Worm (Caenorhabditis elegans) whole organism, L4 larva: ENCODE measurements around the gene hmg-11.

Experiments
- F10B5.3 ChIP-seq: sonication (generic microtip); optimal IDR thresholded peaks from 2 replicates; lab custom pipeline; 2016; ENCODE audit warnings: mild to moderate bottlenecking, missing genetic modification characterization, missing compliant biosample characterization
- F37D6.2 ChIP-seq: sonication (generic microtip); optimal IDR thresholded peaks from 2 replicates; lab custom pipeline; 2016; ENCODE audit warnings: mild to moderate bottlenecking, missing genetic modification characterization, missing compliant biosample characterization
- F49E8.2 ChIP-seq: sonication (generic microtip); optimal IDR thresholded peaks from 2 replicates; lab custom pipeline; 2016; ENCODE audit warnings: missing compliant biosample characterization, mild to moderate bottlenecking, missing genetic modification characterization, borderline replicate concordance
- R02D3.7 ChIP-seq: fragments of 150-350 bp; sonication (generic microtip); optimal IDR thresholded peaks from 3 replicates; lab custom pipeline; 2014; ENCODE audit warnings: missing biosample characterization, missing genetic modification characterization
- T26A8.4 ChIP-seq: fragments of 200-800 bp; sonication (Bioruptor generic); IDR thresholded peaks from 2 replicates; pipeline ENCODE4 v1.3.6; 2022; ENCODE audit warnings: missing genetic modification characterization, missing compliant biosample characterization
- aly-2 ChIP-seq: sonication (generic microtip); optimal IDR thresholded peaks from 2 replicates; lab custom pipeline; 2018; ENCODE audit warnings: missing biosample characterization, missing genetic modification characterization
- ama-1 ChIP-seq: fragments of 150-350 bp; optimal IDR thresholded peaks from 2 replicates; lab custom pipeline; 2014; ENCODE audit warnings: inconsistent platforms, mixed read lengths
- arid-1 ChIP-seq: fragments of 200-800 bp; sonication (Bioruptor generic); conservative IDR thresholded peaks from 2 replicates; pipeline ENCODE4 v1.3.6; 2022; ENCODE audit warnings: missing genetic modification reagents, missing genetic modification characterization, missing compliant biosample characterization
- ceh-28 ChIP-seq: fragments of 150-350 bp; optimal IDR thresholded peaks from 2 replicates; lab custom pipeline; 2014; ENCODE audit warnings: missing biosample characterization, missing genetic modification reagents, missing genetic modification characterization
- ceh-44 ChIP-seq: fragments of 200-800 bp; sonication (Bioruptor generic); IDR thresholded peaks from 2 replicates; pipeline ENCODE4 v1.3.6; 2022; ENCODE audit warnings: missing genetic modification reagents, missing genetic modification characterization, missing compliant biosample characterization
- ceh-62 ChIP-seq: sonication (generic microtip); optimal IDR thresholded peaks from 2 replicates; lab custom pipeline; 2017; ENCODE audit warnings: missing biosample characterization, missing genetic modification characterization
- daf-12 ChIP-seq: fragments of 150-350 bp; optimal IDR thresholded peaks from 2 replicates; lab custom pipeline; 2014; ENCODE audit warnings: missing biosample characterization, missing genetic modification reagents, missing genetic modification characterization
- daf-19 ChIP-seq: fragments of 200-800 bp; sonication (Bioruptor generic); conservative IDR thresholded peaks from 2 replicates; pipeline ENCODE4 v1.3.6; 2022; ENCODE audit warnings: missing genetic modification characterization, missing compliant biosample characterization
- dmd-6 ChIP-seq: fragments of 200-800 bp; sonication (Bioruptor generic); IDR thresholded peaks from 2 replicates; pipeline ENCODE4 v1.3.6; 2022; ENCODE audit warnings: missing genetic modification reagents, missing genetic modification characterization, missing compliant biosample characterization
- dmd-9 ChIP-seq: fragments of 200-800 bp; sonication (Bioruptor generic); IDR thresholded peaks from 2 replicates; pipeline ENCODE4 v1.3.6; 2022; ENCODE audit warnings: missing genetic modification reagents, missing genetic modification characterization, missing compliant biosample characterization
- duxl-1 ChIP-seq: sonication (generic microtip); optimal IDR thresholded peaks from 2 replicates; lab custom pipeline; 2016; ENCODE audit warnings: mild to moderate bottlenecking, missing genetic modification characterization, moderate library complexity, missing compliant biosample characterization; ENCODE audit not compliant: poor library complexity
- egl-27 ChIP-seq: sonication (generic microtip); optimal IDR thresholded peaks from 3 replicates; lab custom pipeline; 2017; ENCODE audit warnings: missing biosample characterization, missing genetic modification reagents, missing genetic modification characterization
- fkh-10 ChIP-seq: fragments of 150-350 bp; optimal IDR thresholded peaks from 2 replicates; lab custom pipeline; 2014; ENCODE audit warnings: missing biosample characterization, missing genetic modification reagents, missing genetic modification characterization
- fos-1 ChIP-seq: fragments of 150-350 bp; optimal IDR thresholded peaks from 2 replicates; lab custom pipeline; 2014; ENCODE audit warnings: missing biosample characterization, missing genetic modification characterization
- hlh-11 ChIP-seq: fragments of 200-800 bp; sonication (Bioruptor generic); optimal IDR thresholded peaks from 2 replicates; lab custom pipeline; 2018; ENCODE audit warnings: mild to moderate bottlenecking, missing genetic modification characterization, missing compliant biosample characterization
- hmg-1.1 ChIP-seq: fragments of 200-800 bp; sonication (Bioruptor generic); IDR thresholded peaks from 2 replicates; pipeline ENCODE4 v1.3.6; 2022; ENCODE audit warnings: missing genetic modification reagents, missing genetic modification characterization, missing compliant biosample characterization
- lim-7 ChIP-seq: fragments of 200-800 bp; sonication (Bioruptor generic); IDR thresholded peaks from 2 replicates; pipeline ENCODE4 v1.3.6; 2022; ENCODE audit warnings: missing genetic modification characterization, missing compliant biosample characterization
- lin-15B ChIP-seq: fragments of 150-350 bp; sonication (generic microtip); optimal IDR thresholded peaks from 3 replicates; lab custom pipeline; 2014; ENCODE audit warnings: missing biosample characterization, missing genetic modification characterization
- lin-29 ChIP-seq: fragments of 200-800 bp; sonication (Bioruptor generic); IDR thresholded peaks from 2 replicates; pipeline ENCODE4 v1.3.6; 2022; ENCODE audit warnings: missing genetic modification reagents, missing genetic modification characterization, missing compliant biosample characterization
- lin-38 ChIP-seq: fragments of 200-800 bp; sonication (Bioruptor generic); IDR thresholded peaks from 2 replicates; pipeline ENCODE4 v1.3.6; 2022; ENCODE audit warnings: missing genetic modification reagents, missing genetic modification characterization, missing compliant biosample characterization
- lin-39 ChIP-seq: fragments of 150-350 bp; optimal IDR thresholded peaks from 2 replicates; lab custom pipeline; 2014; ENCODE audit warnings: missing biosample characterization, missing genetic modification reagents, missing genetic modification characterization
- lsy-2 ChIP-seq, 2 experiments: fragments of 150-350 bp in 1 of 2; sonication (generic microtip) in 1 of 2; optimal IDR thresholded peaks; 2 replicates each; lab custom pipeline; 2014 to 2017; ENCODE audit warnings: missing biosample characterization in 2 of 2, missing genetic modification characterization in 2 of 2
- mdl-1 ChIP-seq, 2 experiments: fragments of 150-350 bp in 1 of 2; sonication (generic microtip) in 1 of 2; optimal IDR thresholded peaks; 2 replicates each; lab custom pipeline; 2014 to 2017; ENCODE audit warnings: missing biosample characterization in 2 of 2, missing genetic modification characterization in 2 of 2
- mxl-3 ChIP-seq: fragments of 200-800 bp; sonication (Bioruptor generic); optimal IDR thresholded peaks from 2 replicates; lab custom pipeline; 2018; ENCODE audit warnings: mild to moderate bottlenecking, missing genetic modification characterization, missing compliant biosample characterization
- nhr-28 ChIP-seq: fragments of 150-350 bp; optimal IDR thresholded peaks from 2 replicates; lab custom pipeline; 2014; ENCODE audit warnings: missing biosample characterization, missing genetic modification characterization
- nhr-41 ChIP-seq: fragments of 200-800 bp; sonication (Bioruptor generic); IDR thresholded peaks from 2 replicates; pipeline ENCODE4 v1.3.6; 2022; ENCODE audit warnings: missing genetic modification reagents, missing genetic modification characterization, missing compliant biosample characterization
- nhr-42 ChIP-seq: fragments of 200-800 bp; sonication (Bioruptor generic); IDR thresholded peaks from 2 replicates; pipeline ENCODE4 v1.3.6; 2022; ENCODE audit warnings: missing genetic modification characterization, missing compliant biosample characterization
- nhr-48 ChIP-seq: sonication (generic microtip); optimal IDR thresholded peaks from 2 replicates; lab custom pipeline; 2016; ENCODE audit warnings: mild to moderate bottlenecking, missing genetic modification characterization, missing compliant biosample characterization
- nhr-6 ChIP-seq: fragments of 150-350 bp; optimal IDR thresholded peaks from 2 replicates; lab custom pipeline; 2014; ENCODE audit warnings: missing biosample characterization, missing genetic modification characterization
- pha-4 ChIP-seq, 2 experiments: fragments of 150-350 bp in 1 of 2; fragments of 200-800 bp in 1 of 2; sonication (Bioruptor generic) in 1 of 2; IDR thresholded peaks in 1 of 2; optimal IDR thresholded peaks in 1 of 2; 2 replicates each; pipeline versions ENCODE4 v1.3.6 to Lab custom; 2014 to 2022; ENCODE audit warnings: missing genetic modification characterization in 2 of 2, missing genetic modification reagents in 2 of 2, missing biosample characterization in 1 of 2, missing compliant biosample characterization in 1 of 2
- php-3 ChIP-seq: fragments of 200-800 bp; sonication (Bioruptor generic); IDR thresholded peaks from 2 replicates; pipeline ENCODE4 v1.3.6; 2022; ENCODE audit warnings: missing genetic modification reagents, missing genetic modification characterization, missing compliant biosample characterization
- pqm-1 ChIP-seq: sonication (generic microtip); optimal IDR thresholded peaks from 2 replicates; lab custom pipeline; 2017; ENCODE audit warnings: missing biosample characterization, missing genetic modification characterization
- saeg-2 ChIP-seq: fragments of 200-800 bp; sonication (Bioruptor generic); IDR thresholded peaks from 2 replicates; pipeline ENCODE4 v1.3.6; 2022; ENCODE audit warnings: missing genetic modification reagents, missing genetic modification characterization, missing compliant biosample characterization
- set-16 ChIP-seq: fragments of 200-800 bp; sonication (Bioruptor generic); IDR thresholded peaks from 2 replicates; pipeline ENCODE4 v1.3.6; 2022; ENCODE audit warnings: missing genetic modification reagents, missing genetic modification characterization, missing compliant biosample characterization
- tag-97 ChIP-seq: fragments of 200-800 bp; sonication (Bioruptor generic); IDR thresholded peaks from 2 replicates; pipeline ENCODE4 v1.3.6; 2022; ENCODE audit warnings: missing genetic modification characterization, missing compliant biosample characterization
- tra-1 ChIP-seq: fragments of 200-800 bp; sonication (Bioruptor generic); IDR thresholded peaks from 2 replicates; pipeline ENCODE4 v1.3.6; 2022; ENCODE audit warnings: missing genetic modification reagents, missing genetic modification characterization, missing compliant biosample characterization
- vab-7 ChIP-seq: fragments of 200-800 bp; sonication (Bioruptor generic); IDR thresholded peaks from 2 replicates; pipeline ENCODE4 v1.3.6; 2022; ENCODE audit warnings: missing genetic modification reagents, missing genetic modification characterization, missing compliant biosample characterization
- zip-2 ChIP-seq: fragments of 150-350 bp; optimal IDR thresholded peaks from 2 replicates; lab custom pipeline; 2014; ENCODE audit warnings: missing biosample characterization, missing genetic modification characterization
- ztf-7 ChIP-seq: fragments of 150-350 bp; optimal IDR thresholded peaks from 2 replicates; lab custom pipeline; 2014; ENCODE audit warnings: missing biosample characterization, missing genetic modification characterization

hmg-11 gene

DNA sequence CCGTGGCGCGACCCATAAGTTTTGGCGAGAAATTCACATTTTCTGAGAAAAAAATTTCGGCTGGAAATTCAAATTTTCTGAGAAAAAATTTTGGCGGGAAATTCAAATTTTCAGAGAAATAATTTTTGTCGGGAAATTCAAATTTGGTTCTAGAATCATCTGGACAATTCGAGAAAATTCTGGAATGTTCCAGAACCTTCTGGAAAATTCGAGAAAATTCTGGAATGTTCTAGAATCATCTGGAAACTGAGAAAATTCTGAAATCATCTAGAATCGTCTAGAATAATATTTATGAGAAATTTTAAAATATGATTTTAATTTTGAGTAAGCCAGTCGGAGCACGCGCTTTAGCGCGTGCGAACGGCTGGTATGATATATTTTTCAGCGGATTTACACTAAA lies 12.0 kb downstream of the hmg-11 start:
- no peak for TF ChIP-seq mxl-3
- TF ChIP-seq tra-1 = no peak
- TF ChIP-seq F49E8.2 (tag; lab: Kevin White, UChicago) = no peak
- TF ChIP-seq fkh-10 (GFP tag; lab: Kevin White, UChicago) = no peak
- no peak for TF ChIP-seq ztf-7 (tag; lab: Kevin White, UChicago)
- no peak for TF ChIP-seq tag-97 (GFP tag; lab: Robert Waterston, UW)
- TF ChIP-seq dmd-9 (GFP tag; lab: Robert Waterston, UW) = no peak
- TF ChIP-seq mdl-1 (tag; optimal IDR thresholded peaks at IDR 0.05; lab: Kevin White, UChicago) = no peak
- no peak for TF ChIP-seq pha-4 (GFP tag; IDR thresholded peaks at IDR 0.05; lab: Robert Waterston, UW)
- no peak for TF ChIP-seq pha-4 (tag; optimal IDR thresholded peaks at IDR 0.05; lab: Kevin White, UChicago)
- TF ChIP-seq ceh-28 = no peak

DNA sequence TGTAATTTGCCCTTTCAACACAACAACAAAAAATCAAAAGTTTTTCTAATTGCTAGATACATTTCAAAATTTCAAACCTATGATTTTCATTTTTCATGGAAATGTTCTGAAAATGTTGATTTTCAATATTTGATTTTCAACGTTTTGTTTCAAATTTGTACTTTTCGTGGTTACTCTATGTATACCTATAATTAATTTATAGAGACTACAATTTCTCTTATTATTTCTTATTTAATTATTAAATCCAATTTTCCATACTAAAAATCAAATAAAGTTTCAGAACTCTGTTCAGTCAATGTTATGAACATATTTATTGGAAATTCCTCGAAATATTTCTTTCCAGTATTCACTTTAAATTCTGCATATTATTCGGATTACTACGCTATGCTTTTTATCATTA lies 14.1 kb downstream of the hmg-11 start, which contains the start of gene sre-39:
Gene sre-39, plus strand, starts transcription at position 301 of the 400 bp plus-strand sequence.
- TF ChIP-seq nhr-41 (no peak), F10B5.3 (tag; lab: Kevin White, UChicago) (no peak), fos-1 (no peak), vab-7 (GFP tag; lab: Robert Waterston, UW) (no peak), lim-7 (GFP tag; lab: Robert Waterston, UW) (no peak), php-3 (GFP tag; lab: Robert Waterston, UW) (no peak), nhr-42 (GFP tag; lab: Robert Waterston, UW) (no peak), egl-27 (tag; lab: Kevin White, UChicago) (no peak), saeg-2 (GFP tag; lab: Robert Waterston, UW) (no peak), lsy-2 (tag; optimal IDR thresholded peaks at IDR 0.05; lab: Kevin White, UChicago) (no peak), R02D3.7 (tag; lab: Kevin White, UChicago) (no peak), lin-39 (tag; lab: Kevin White, UChicago) (no peak)

DNA sequence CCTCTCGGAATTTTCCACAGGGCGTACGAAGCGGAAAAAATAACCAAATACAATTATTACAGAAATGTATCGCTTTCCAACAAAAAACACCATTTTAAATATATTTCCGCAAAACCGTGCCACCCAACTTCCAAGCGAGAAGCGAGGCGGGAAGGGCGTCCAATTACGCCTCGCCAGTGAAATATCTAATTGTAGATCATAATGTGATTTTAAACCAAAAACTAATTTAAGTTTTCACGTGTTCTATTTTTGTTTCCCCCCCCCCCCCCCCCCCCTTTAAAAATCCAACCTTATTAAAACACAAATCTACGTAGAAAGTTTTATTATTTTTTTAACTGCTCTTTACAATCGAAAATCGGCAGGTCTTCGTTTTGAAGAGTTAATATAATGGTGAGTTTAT lies 16.6 kb downstream of the hmg-11 start, which contains the start of gene F10G7.12:
Gene F10G7.12, plus strand, starts transcription at position 301 of the 400 bp plus-strand sequence.
- TF ChIP-seq ceh-62 (tag; lab: Kevin White, UChicago) (no peak), ceh-44 (GFP tag; lab: Robert Waterston, UW) (no peak), F37D6.2 (tag; lab: Kevin White, UChicago) (no peak), tra-1 (no peak), ama-1 (no peak), nhr-6 (tag; lab: Kevin White, UChicago) (no peak), lin-15B (tag; lab: Kevin White, UChicago) (no peak), lim-7 (GFP tag; lab: Robert Waterston, UW) (no peak)
- TF ChIP-seq, all 104 proteins: peak for 0

DNA sequence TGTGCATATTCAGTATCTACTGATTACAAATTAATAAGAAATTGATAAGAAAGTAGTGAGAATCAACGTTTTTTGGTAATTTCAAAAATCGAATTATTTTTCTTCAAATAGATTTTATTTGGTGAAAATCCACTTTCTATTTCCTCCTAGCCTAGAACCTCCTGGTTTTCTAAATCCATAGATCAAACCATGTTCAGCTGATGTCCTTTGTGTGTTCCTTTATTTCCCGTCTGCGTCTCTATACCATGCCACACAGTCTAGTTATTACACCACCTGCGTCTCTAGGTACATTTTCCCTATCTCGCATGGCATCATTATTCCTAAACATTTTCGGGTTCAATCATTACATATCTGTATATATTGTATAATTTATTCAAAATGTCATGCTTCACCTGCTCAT lies 20.2 kb downstream of the hmg-11 start, which contains the start of gene F10G7.5:
Gene F10G7.5, plus strand, starts transcription at position 286 of the 400 bp plus-strand sequence.
- TF ChIP-seq hmg-1.1 (GFP tag; lab: Robert Waterston, UW) = no peak
- no peak for TF ChIP-seq lin-38 (GFP tag; lab: Robert Waterston, UW)
- peak; percentile 7 for TF ChIP-seq nhr-48 (tag; lab: Kevin White, UChicago)
- no peak for TF ChIP-seq dmd-6
- no peak for TF ChIP-seq daf-19 (GFP tag; lab: Robert Waterston, UW)
- TF ChIP-seq T26A8.4 (GFP tag; lab: Robert Waterston, UW) = no peak
- peak; percentile 68 for TF ChIP-seq hlh-11
- TF ChIP-seq ceh-62 (tag; lab: Kevin White, UChicago) = no peak
- no peak for TF ChIP-seq lin-29 (GFP tag; lab: Robert Waterston, UW)
- no peak for TF ChIP-seq set-16 (GFP tag; lab: Robert Waterston, UW)
- no peak for TF ChIP-seq aly-2
- TF ChIP-seq arid-1 = no peak
- no peak for TF ChIP-seq R02D3.7 (tag; lab: Kevin White, UChicago)
- peak; percentile 34 for TF ChIP-seq pqm-1 (tag; lab: Kevin White, UChicago)
- peak; percentile 31 for TF ChIP-seq nhr-28 (tag; lab: Kevin White, UChicago)
- no peak for TF ChIP-seq duxl-1 (tag; lab: Kevin White, UChicago)
- no peak for TF ChIP-seq daf-12
- no peak for TF ChIP-seq zip-2 (tag; lab: Kevin White, UChicago)
